Fruit fly (Drosophila melanogaster) whole organism, embryonic: ENCODE results near the gene osk.

Experiments used
- Asciz ChIP-seq: fragments of 200-800 bp; sonication (Bioruptor generic); optimal IDR thresholded peaks from 2 replicates; lab custom pipeline; 2017; ENCODE audit warnings: missing biosample characterization, mild to moderate bottlenecking, missing genetic modification characterization, missing genetic modification reagents
- BEAF-32 ChIP-seq: fragments of 200-800 bp; sonication (Bioruptor generic); optimal IDR thresholded peaks from 3 replicates; lab custom pipeline; 2017; ENCODE audit warnings: missing biosample characterization, missing genetic modification characterization, mild to moderate bottlenecking, moderate library complexity, missing genetic modification reagents
- BtbVII ChIP-seq: fragments of 200-800 bp; sonication (Bioruptor generic); optimal IDR thresholded peaks from 3 replicates; lab custom pipeline; 2017; ENCODE audit warnings: missing biosample characterization, mild to moderate bottlenecking, missing genetic modification characterization
- CG10431 ChIP-seq: fragments of 200-800 bp; sonication (Bioruptor generic); optimal IDR thresholded peaks from 3 replicates; lab custom pipeline; 2018; ENCODE audit warnings: missing biosample characterization, mild to moderate bottlenecking, missing genetic modification characterization
- CG12236 ChIP-seq: fragments of 200-800 bp; sonication (Bioruptor generic); optimal IDR thresholded peaks from 2 replicates; lab custom pipeline; 2016; ENCODE audit warnings: missing biosample characterization, missing genetic modification characterization
- CG12391 ChIP-seq: fragments of 200-800 bp; sonication (Bioruptor generic); optimal IDR thresholded peaks from 3 replicates; lab custom pipeline; 2018; ENCODE audit warnings: missing biosample characterization, mild to moderate bottlenecking, missing genetic modification characterization, moderate library complexity
- CG12744 ChIP-seq: fragments of 200-800 bp; sonication (Bioruptor generic); optimal IDR thresholded peaks from 2 replicates; lab custom pipeline; 2016; ENCODE audit warnings: missing biosample characterization, missing genetic modification characterization
- CG14965 ChIP-seq: fragments of 200-800 bp; sonication (Bioruptor generic); optimal IDR thresholded peaks from 2 replicates; lab custom pipeline; 2016; ENCODE audit warnings: missing biosample characterization, missing genetic modification characterization, borderline replicate concordance
- CG17829 ChIP-seq: fragments of 200-800 bp; optimal IDR thresholded peaks from 2 replicates; lab custom pipeline; 2019; ENCODE audit warnings: missing biosample characterization, mild to moderate bottlenecking, missing genetic modification characterization, moderate library complexity
- CG2712 ChIP-seq: fragments of 200-800 bp; optimal IDR thresholded peaks from 3 replicates; lab custom pipeline; 2019; ENCODE audit warnings: missing biosample characterization, mild to moderate bottlenecking, missing genetic modification characterization, moderate library complexity
- CG2875 ChIP-seq: fragments of 200-800 bp; sonication (Bioruptor generic); optimal IDR thresholded peaks from 2 replicates; lab custom pipeline; 2017; ENCODE audit warnings: missing biosample characterization, mild to moderate bottlenecking, missing genetic modification characterization, missing genetic modification reagents
- CG3847 ChIP-seq: fragments of 200-800 bp; sonication (Bioruptor generic); IDR thresholded peaks from 2 replicates; pipeline ENCODE4 v1.3.6; 2022; ENCODE audit warnings: missing biosample characterization, missing genetic modification characterization
- CG4424 ChIP-seq: fragments of 200-800 bp; sonication (Bioruptor generic); optimal IDR thresholded peaks from 3 replicates; lab custom pipeline; 2016; ENCODE audit warnings: missing biosample characterization, missing genetic modification characterization
- CG6683 ChIP-seq: fragments of 200-800 bp; sonication (Bioruptor generic); optimal IDR thresholded peaks from 2 replicates; lab custom pipeline; 2017; ENCODE audit warnings: missing biosample characterization, mild to moderate bottlenecking, missing genetic modification characterization, missing genetic modification reagents
- CG7963 ChIP-seq: fragments of 200-800 bp; sonication (Bioruptor generic); IDR thresholded peaks from 3 replicates; pipeline ENCODE4 v1.3.6; 2022; ENCODE audit warnings: missing biosample characterization, missing genetic modification characterization; ENCODE audit not compliant: partially characterized antibody
- CG8290 ChIP-seq, 3 experiments: fragments of 200-800 bp; sonication (Bioruptor generic); optimal IDR thresholded peaks; 2 replicates each; lab custom pipeline; 2016 to 2019; ENCODE audit warnings: missing biosample characterization in 3 of 3, missing genetic modification characterization in 3 of 3, mild to moderate bottlenecking in 2 of 3, moderate library complexity in 1 of 3
- CG8944 ChIP-seq: fragments of 200-800 bp; sonication (Bioruptor generic); optimal IDR thresholded peaks from 3 replicates; lab custom pipeline; 2016; ENCODE audit warnings: missing biosample characterization, missing genetic modification characterization
- CG9817 ChIP-seq: fragments of 200-800 bp; sonication (Bioruptor generic); optimal IDR thresholded peaks from 2 replicates; lab custom pipeline; 2018; ENCODE audit warnings: missing biosample characterization, mild to moderate bottlenecking, missing genetic modification characterization, moderate library complexity
- HmgZ ChIP-seq: fragments of 200-800 bp; sonication (Bioruptor generic); optimal IDR thresholded peaks from 2 replicates; lab custom pipeline; 2018; ENCODE audit warnings: missing biosample characterization, mild to moderate bottlenecking, missing genetic modification characterization
- Hmr ChIP-seq: fragments of 200-800 bp; sonication (Bioruptor generic); optimal IDR thresholded peaks from 3 replicates; lab custom pipeline; 2017; ENCODE audit warnings: mild to moderate bottlenecking, missing biosample characterization, missing genetic modification reagents, missing genetic modification characterization
- Nf-YA ChIP-seq: fragments of 200-800 bp; sonication (Bioruptor generic); IDR thresholded peaks from 2 replicates; pipeline ENCODE4 v1.3.6; 2022; ENCODE audit warnings: missing biosample characterization, missing genetic modification characterization
- Pdp1 ChIP-seq, 2 experiments: fragments of 200-800 bp; sonication (Bioruptor generic); optimal IDR thresholded peaks; 3 replicates each; lab custom pipeline; 2016; ENCODE audit warnings: missing biosample characterization in 2 of 2, missing genetic modification characterization in 2 of 2, mild to moderate bottlenecking in 1 of 2, moderate library complexity in 1 of 2
- Tbp ChIP-seq: fragments of >200 bp; optimal IDR thresholded peaks from 2 replicates; lab custom pipeline; 2018; ENCODE audit warnings: missing biosample characterization, missing genetic modification characterization
- Vsx1 ChIP-seq: fragments of 200-800 bp; sonication (Bioruptor generic); optimal IDR thresholded peaks from 2 replicates; lab custom pipeline; 2017; ENCODE audit warnings: missing biosample characterization, mild to moderate bottlenecking, missing genetic modification characterization, missing genetic modification reagents
- ab ChIP-seq: fragments of 200-800 bp; sonication (Bioruptor generic); optimal IDR thresholded peaks from 2 replicates; lab custom pipeline; 2016; ENCODE audit warnings: missing biosample characterization, missing genetic modification characterization
- aop ChIP-seq: fragments of 200-800 bp; sonication (Bioruptor generic); IDR thresholded peaks from 2 replicates; pipeline ENCODE4 v1.3.6; 2022; ENCODE audit warnings: missing biosample characterization, missing genetic modification characterization
- bab2 ChIP-seq: fragments of 200-800 bp; sonication (Bioruptor generic); optimal IDR thresholded peaks from 2 replicates; lab custom pipeline; 2016; ENCODE audit warnings: missing biosample characterization, missing genetic modification characterization
- bsh ChIP-seq, 2 experiments: fragments of 200-800 bp; sonication (Bioruptor generic); optimal IDR thresholded peaks; 2 replicates each; lab custom pipeline; 2017 to 2018; ENCODE audit warnings: mild to moderate bottlenecking in 2 of 2, missing biosample characterization in 2 of 2, missing genetic modification characterization in 2 of 2, moderate library complexity in 1 of 2
- cato ChIP-seq: fragments of 200-800 bp; sonication (Bioruptor generic); optimal IDR thresholded peaks from 2 replicates; lab custom pipeline; 2016; ENCODE audit warnings: missing biosample characterization, missing genetic modification characterization, borderline replicate concordance
- chinmo ChIP-seq: fragments of 200-800 bp; sonication (Bioruptor generic); IDR thresholded peaks from 4 replicates; pipeline ENCODE4 v1.3.6; 2022; ENCODE audit warnings: missing biosample characterization, missing genetic modification characterization; ENCODE audit not compliant: partially characterized antibody
- ems ChIP-seq: fragments of 200-800 bp; sonication (Bioruptor generic); optimal IDR thresholded peaks from 3 replicates; lab custom pipeline; 2016; ENCODE audit warnings: missing biosample characterization, missing genetic modification characterization
- eyg ChIP-seq: fragments of 200-800 bp; sonication (Bioruptor generic); optimal IDR thresholded peaks from 3 replicates; lab custom pipeline; 2016; ENCODE audit warnings: missing biosample characterization, missing genetic modification characterization
- ftz-f1 ChIP-seq: fragments of 200-800 bp; sonication (Bioruptor generic); optimal IDR thresholded peaks from 2 replicates; lab custom pipeline; 2016; ENCODE audit warnings: missing biosample characterization, missing genetic modification characterization
- fu2 ChIP-seq: fragments of 200-800 bp; sonication (Bioruptor generic); optimal IDR thresholded peaks from 2 replicates; lab custom pipeline; 2016; ENCODE audit warnings: missing biosample characterization, missing genetic modification characterization
- h ChIP-seq: fragments of >200 bp; optimal IDR thresholded peaks from 2 replicates; lab custom pipeline; 2017
- mld ChIP-seq: fragments of 200-800 bp; sonication (Bioruptor generic); IDR thresholded peaks from 3 replicates; pipeline ENCODE4 v1.3.6; 2022; ENCODE audit warnings: missing biosample characterization, missing genetic modification characterization; ENCODE audit not compliant: partially characterized antibody
- org-1 ChIP-seq: fragments of 200-800 bp; sonication (Bioruptor generic); optimal IDR thresholded peaks from 2 replicates; lab custom pipeline; 2017; ENCODE audit warnings: missing biosample characterization, missing genetic modification characterization
- pan ChIP-seq, 4 experiments: fragments of >200 bp in 3 of 4; fragments of 200-800 bp in 1 of 4; sonication (Bioruptor generic) in 1 of 4; optimal IDR thresholded peaks in 3 of 4; IDR thresholded peaks in 1 of 4; 2 replicates each; pipeline versions ENCODE4 v1.3.6 to Lab custom; 2017 to 2022; ENCODE audit warnings: missing biosample characterization in 2 of 4, missing genetic modification characterization in 2 of 4, mixed read lengths in 1 of 4
- sc ChIP-seq, 3 experiments: fragments of >200 bp in 2 of 3; fragments of 200-800 bp in 1 of 3; sonication (Bioruptor generic) in 1 of 3; optimal IDR thresholded peaks; 2 replicates in 2 of 3; 3 replicates in 1 of 3; lab custom pipeline; 2017; ENCODE audit warnings: mild to moderate bottlenecking in 1 of 3, missing biosample characterization in 1 of 3, missing genetic modification characterization in 1 of 3, missing genetic modification reagents in 1 of 3
- slou ChIP-seq: fragments of 200-800 bp; sonication (Bioruptor generic); optimal IDR thresholded peaks from 3 replicates; lab custom pipeline; 2016; ENCODE audit warnings: missing biosample characterization, missing genetic modification characterization
- sqz ChIP-seq: fragments of 200-800 bp; sonication (Bioruptor generic); optimal IDR thresholded peaks from 3 replicates; lab custom pipeline; 2018; ENCODE audit warnings: missing biosample characterization, mild to moderate bottlenecking, missing genetic modification characterization
- tap ChIP-seq: fragments of 200-800 bp; optimal IDR thresholded peaks from 3 replicates; lab custom pipeline; 2019; ENCODE audit warnings: missing biosample characterization, mild to moderate bottlenecking, missing genetic modification characterization, moderate library complexity
- tgo ChIP-seq: fragments of 200-800 bp; sonication (Bioruptor generic); IDR thresholded peaks from 3 replicates; pipeline ENCODE4 v1.3.6; 2022; ENCODE audit warnings: missing biosample characterization, missing genetic modification characterization
- tx ChIP-seq: fragments of 200-800 bp; sonication (Bioruptor generic); optimal IDR thresholded peaks from 2 replicates; lab custom pipeline; 2016; ENCODE audit warnings: missing biosample characterization, missing genetic modification characterization
- vvl ChIP-seq: fragments of 200-800 bp; sonication (Bioruptor generic); IDR thresholded peaks from 2 replicates; pipeline ENCODE4 v1.3.6; 2022; ENCODE audit warnings: missing biosample characterization, missing genetic modification characterization
- zf30C ChIP-seq: fragments of 200-800 bp; sonication (Bioruptor generic); optimal IDR thresholded peaks from 3 replicates; lab custom pipeline; 2018; ENCODE audit warnings: missing biosample characterization, mild to moderate bottlenecking, missing genetic modification characterization

Gene osk

DNA sequence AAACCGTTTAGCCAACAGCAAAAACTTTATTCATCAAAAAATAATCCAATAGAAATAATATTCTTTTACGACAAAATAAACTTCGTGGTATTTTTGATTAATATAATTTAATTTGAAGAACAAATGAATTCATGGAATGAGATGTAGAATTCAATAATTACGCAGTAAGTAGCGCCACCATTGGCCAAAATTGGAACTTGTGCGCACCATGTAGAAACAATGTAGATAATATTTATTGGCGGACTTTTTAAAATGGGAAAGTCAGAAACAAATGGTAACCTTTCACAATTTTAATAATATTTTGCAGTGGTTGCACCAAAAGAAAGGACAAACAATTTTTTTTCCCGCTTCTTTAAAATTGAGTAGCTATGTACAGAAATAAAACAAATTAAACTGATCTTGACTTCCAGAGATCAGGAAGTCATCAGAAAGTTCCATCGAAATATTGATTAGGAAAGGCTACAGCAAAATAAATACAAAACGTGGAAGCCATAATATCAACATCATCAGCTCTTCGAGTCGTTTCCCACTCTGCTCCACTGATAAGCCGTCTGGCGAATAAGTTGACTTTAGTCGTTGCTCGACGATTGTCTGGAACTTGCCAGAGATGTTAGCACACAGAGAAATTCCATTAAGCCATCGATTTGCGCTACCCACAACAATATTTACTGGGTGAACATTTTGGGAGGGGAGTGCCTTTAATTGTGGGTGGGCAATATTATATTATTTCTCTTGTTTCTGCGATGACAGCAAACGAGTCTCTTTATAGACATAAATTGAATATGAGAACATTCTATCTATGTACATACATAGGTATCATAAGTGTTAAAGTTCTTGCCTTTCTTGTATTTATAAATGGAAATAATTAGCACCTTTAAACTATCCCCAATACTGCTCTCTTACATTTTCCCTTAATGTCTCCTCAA lies 45.2 kb downstream of the osk start (continued):
- peak; percentile 0 for TF ChIP-seq BtbVII
- TF ChIP-seq ab: no peak
- TF ChIP-seq CG4424 (GFP tag; lab: Kevin White, UChicago): no peak
- TF ChIP-seq tx (GFP tag; lab: Kevin White, UChicago): no peak
- TF ChIP-seq sqz (GFP tag; lab: Kevin White, UChicago): no peak
- TF ChIP-seq vvl (GFP tag; lab: Robert Waterston, UW): no peak; the same call in 1 of the 2 replicates
- TF ChIP-seq CG17829 (tag; lab: Kevin White, UChicago): peak; percentile 16
- TF ChIP-seq CG2875: peak; percentile 48
- no peak for TF ChIP-seq CG8944 (GFP tag; lab: Kevin White, UChicago)
- TF ChIP-seq h: no peak
- TF ChIP-seq sc (optimal IDR thresholded peaks at IDR 0.05; lab: Kevin White, UChicago): no peak
- no peak for TF ChIP-seq sc (GFP tag; optimal IDR thresholded peaks at IDR 0.05; lab: Kevin White, UChicago)
- TF ChIP-seq eyg (GFP tag; lab: Kevin White, UChicago): no peak
- TF ChIP-seq Asciz (GFP tag; lab: Kevin White, UChicago): peak; percentile 8
- TF ChIP-seq CG3847 (GFP tag; lab: Robert Waterston, UW): 0 out of 2 replicates have a peak, but pooled peaks have one; percentile 15
- no peak for TF ChIP-seq CG12744
- no peak for TF ChIP-seq fu2 (GFP tag; lab: Kevin White, UChicago)
- TF ChIP-seq ftz-f1 (GFP tag; lab: Kevin White, UChicago): no peak
- no peak for TF ChIP-seq pan (optimal IDR thresholded peaks at IDR 0.05; lab: Kevin White, UChicago)
- TF ChIP-seq pan (GFP tag; optimal IDR thresholded peaks at IDR 0.05 in 1 of 2, IDR thresholded peaks at IDR 0.05 in 1 of 2): no peak
- peak; percentile 16 for TF ChIP-seq Hmr
- TF ChIP-seq Nf-YA (GFP tag; lab: Robert Waterston, UW): no peak
- TF ChIP-seq slou (GFP tag; lab: Kevin White, UChicago): peak; percentile 25
- TF ChIP-seq BEAF-32 (GFP tag; lab: Kevin White, UChicago): peak; percentile 6
- TF ChIP-seq Tbp (GFP tag; lab: Kevin White, UChicago): no peak
- TF ChIP-seq aop (GFP tag; lab: Robert Waterston, UW): no peak
- peak; percentile 31; the same call in 1 of the 4 replicates for TF ChIP-seq chinmo
- no peak for TF ChIP-seq CG12236
- no peak for TF ChIP-seq CG10431 (GFP tag; lab: Kevin White, UChicago)
- TF ChIP-seq CG7963 (GFP tag; lab: Robert Waterston, UW): peak; percentile 56; the same call in 2 of the 3 replicates
- TF ChIP-seq Pdp1 (GFP tag; optimal IDR thresholded peaks at IDR 0.05; lab: Kevin White, UChicago): peak in 1 of 2 experiments; percentile 41
- no peak for TF ChIP-seq tap (tag; lab: Kevin White, UChicago)
- no peak for TF ChIP-seq bab2
- TF ChIP-seq CG8290 (GFP tag; optimal IDR thresholded peaks at IDR 0.05; lab: Kevin White, UChicago): no peak
- peak in 1 of 2 experiments; percentile 34 for TF ChIP-seq CG8290 (tag; optimal IDR thresholded peaks at IDR 0.05; lab: Kevin White, UChicago)
- TF ChIP-seq org-1 (GFP tag; lab: Kevin White, UChicago): no peak
- TF ChIP-seq tgo: peak; percentile 28; the same call in 1 of the 3 replicates
- no peak for TF ChIP-seq cato
- TF ChIP-seq CG14965: no peak
- peak; percentile 53 for TF ChIP-seq Vsx1
- TF ChIP-seq zf30C (GFP tag; lab: Kevin White, UChicago): no peak
- peak; percentile 23 for TF ChIP-seq CG9817
- TF ChIP-seq HmgZ (tag; lab: Kevin White, UChicago): peak; percentile 20
- TF ChIP-seq CG6683 (GFP tag; lab: Kevin White, UChicago): no peak
- TF ChIP-seq bsh (GFP tag; optimal IDR thresholded peaks at IDR 0.05; lab: Kevin White, UChicago): peak; percentile 8 to 11
- peak; percentile 3 for TF ChIP-seq CG12391 (tag; lab: Kevin White, UChicago)
- TF ChIP-seq ems (GFP tag; lab: Kevin White, UChicago): peak; percentile 2
- TF ChIP-seq CG2712 (tag; lab: Kevin White, UChicago): peak; percentile 44
- TF ChIP-seq mld (GFP tag; lab: Robert Waterston, UW): no peak
